Fruit fly (Drosophila melanogaster) whole organism, embryonic: ENCODE results near the gene mei-P26.

ENCODE experiments used
- CG10565 ChIP-seq: fragments of 200-800 bp; sonication (Bioruptor generic); optimal IDR thresholded peaks from 3 replicates; lab custom pipeline; 2016; ENCODE audit warnings: missing biosample characterization, mild to moderate bottlenecking, missing genetic modification characterization
- CG11695 ChIP-seq: fragments of 200-800 bp; sonication (Bioruptor generic); IDR thresholded peaks from 3 replicates; pipeline ENCODE4 v1.3.6; 2022; ENCODE audit warnings: missing biosample characterization, missing genetic modification characterization
- CG11696 ChIP-seq: fragments of 200-800 bp; sonication (Bioruptor generic); IDR thresholded peaks from 2 replicates; pipeline ENCODE4 v1.3.6; 2022; ENCODE audit warnings: missing biosample characterization, missing genetic modification characterization
- CG12155 ChIP-seq: fragments of 200-800 bp; sonication (Bioruptor generic); optimal IDR thresholded peaks from 3 replicates; lab custom pipeline; 2016; ENCODE audit warnings: missing biosample characterization, missing genetic modification characterization
- CG1233 ChIP-seq: fragments of 200-800 bp; sonication (Bioruptor generic); optimal IDR thresholded peaks from 4 replicates; lab custom pipeline; 2018; ENCODE audit warnings: missing biosample characterization, mild to moderate bottlenecking, missing genetic modification characterization
- CG12744 ChIP-seq: fragments of 200-800 bp; sonication (Bioruptor generic); optimal IDR thresholded peaks from 2 replicates; lab custom pipeline; 2016; ENCODE audit warnings: missing biosample characterization, missing genetic modification characterization
- CG12942 ChIP-seq: fragments of 200-800 bp; sonication (Bioruptor generic); optimal IDR thresholded peaks from 3 replicates; lab custom pipeline; 2016; ENCODE audit warnings: missing biosample characterization, missing genetic modification characterization
- CG14050 ChIP-seq: fragments of 200-800 bp; sonication (Bioruptor generic); IDR thresholded peaks from 3 replicates; pipeline ENCODE4 v1.3.6; 2022; ENCODE audit warnings: missing biosample characterization, missing genetic modification characterization
- CG14710 ChIP-seq: fragments of 200-800 bp; sonication (Bioruptor generic); optimal IDR thresholded peaks from 3 replicates; lab custom pipeline; 2019; ENCODE audit warnings: missing biosample characterization, mild to moderate bottlenecking, missing genetic modification characterization, moderate library complexity
- CG15011 ChIP-seq: fragments of 200-800 bp; sonication (Bioruptor generic); optimal IDR thresholded peaks from 3 replicates; lab custom pipeline; 2018; ENCODE audit warnings: missing biosample characterization, mild to moderate bottlenecking, missing genetic modification characterization
- CG17912 ChIP-seq: fragments of 200-800 bp; sonication (Bioruptor generic); optimal IDR thresholded peaks from 2 replicates; lab custom pipeline; 2018; ENCODE audit warnings: missing biosample characterization, mild to moderate bottlenecking, missing genetic modification characterization
- CG18011 ChIP-seq: fragments of 200-800 bp; sonication (Bioruptor generic); optimal IDR thresholded peaks from 2 replicates; lab custom pipeline; 2017; ENCODE audit warnings: missing biosample characterization, missing genetic modification characterization, mild to moderate bottlenecking, moderate library complexity, missing genotype
- CG18262 ChIP-seq: fragments of 200-800 bp; optimal IDR thresholded peaks from 3 replicates; lab custom pipeline; 2019; ENCODE audit warnings: missing biosample characterization, mild to moderate bottlenecking, missing genetic modification characterization, moderate library complexity
- CG33213 ChIP-seq: fragments of 200-800 bp; sonication (Bioruptor generic); optimal IDR thresholded peaks from 3 replicates; lab custom pipeline; 2016; ENCODE audit warnings: missing biosample characterization, missing genetic modification characterization
- CG43689 ChIP-seq: fragments of 200-800 bp; sonication (Bioruptor generic); IDR thresholded peaks from 2 replicates; pipeline ENCODE4 v1.3.6; 2022; ENCODE audit warnings: missing biosample characterization, missing genetic modification characterization
- CG4707 ChIP-seq: fragments of 200-800 bp; sonication (Bioruptor generic); optimal IDR thresholded peaks from 2 replicates; lab custom pipeline; 2018; ENCODE audit warnings: missing biosample characterization, mild to moderate bottlenecking, missing genetic modification characterization, moderate library complexity
- CG6254 ChIP-seq: fragments of 200-800 bp; sonication (Bioruptor generic); optimal IDR thresholded peaks from 3 replicates; lab custom pipeline; 2017; ENCODE audit warnings: mild to moderate bottlenecking, missing biosample characterization, missing genetic modification reagents, missing genetic modification characterization
- CG9609 ChIP-seq: fragments of 200-800 bp; sonication (Bioruptor generic); optimal IDR thresholded peaks from 3 replicates; lab custom pipeline; 2016; ENCODE audit warnings: missing biosample characterization, missing genetic modification characterization
- CG9727 ChIP-seq: fragments of 200-800 bp; sonication (Bioruptor generic); optimal IDR thresholded peaks from 3 replicates; lab custom pipeline; 2017; ENCODE audit warnings: missing biosample characterization, mild to moderate bottlenecking, missing genetic modification characterization
- CG9797 ChIP-seq: fragments of 200-800 bp; sonication (Bioruptor generic); optimal IDR thresholded peaks from 3 replicates; lab custom pipeline; 2018; ENCODE audit warnings: missing biosample characterization, mild to moderate bottlenecking, missing genetic modification characterization
- CG9876 ChIP-seq: fragments of 200-800 bp; sonication (Bioruptor generic); optimal IDR thresholded peaks from 2 replicates; lab custom pipeline; 2016; ENCODE audit warnings: missing biosample characterization, missing genetic modification characterization
- Dbx ChIP-seq: fragments of 200-800 bp; sonication (Bioruptor generic); IDR thresholded peaks from 3 replicates; pipeline ENCODE4 v1.3.6; 2022; ENCODE audit warnings: missing biosample characterization, missing genetic modification characterization
- Lim3 ChIP-seq: fragments of 200-800 bp; sonication (Bioruptor generic); IDR thresholded peaks from 2 replicates; pipeline ENCODE4 v1.3.6; 2022; ENCODE audit warnings: missing biosample characterization, missing genetic modification characterization
- Med ChIP-seq: fragments of 200-800 bp; sonication (Bioruptor generic); peaks from one replicate; lab custom pipeline; 2016; ENCODE audit warnings: missing biosample characterization, missing genetic modification characterization, mild to moderate bottlenecking, inconsistent platforms, moderate library complexity
- Oli ChIP-seq: fragments of 200-800 bp; sonication (Bioruptor generic); optimal IDR thresholded peaks from 2 replicates; lab custom pipeline; 2018; ENCODE audit warnings: missing biosample characterization, mild to moderate bottlenecking, missing genetic modification characterization, moderate library complexity
- Xrp1 ChIP-seq: fragments of 200-800 bp; sonication (Bioruptor generic); IDR thresholded peaks from 2 replicates; pipeline ENCODE4 v1.3.6; 2022; ENCODE audit warnings: missing biosample characterization, missing genetic modification characterization
- az2 ChIP-seq: fragments of 200-800 bp; sonication (Bioruptor generic); optimal IDR thresholded peaks from 3 replicates; lab custom pipeline; 2016; ENCODE audit warnings: missing biosample characterization, missing genetic modification characterization
- bowl ChIP-seq: fragments of 200-800 bp; sonication (Bioruptor generic); IDR thresholded peaks from 2 replicates; pipeline ENCODE4 v1.3.6; 2022; ENCODE audit warnings: missing biosample characterization, missing genetic modification characterization
- br ChIP-seq: fragments of >200 bp; optimal IDR thresholded peaks from 2 replicates; lab custom pipeline; 2017
- cas ChIP-seq: fragments of 200-800 bp; sonication (Bioruptor generic); IDR thresholded peaks from 2 replicates; pipeline ENCODE4 v1.3.6; 2022; ENCODE audit warnings: missing biosample characterization, missing genetic modification characterization
- chif ChIP-seq, 2 experiments: fragments of 200-800 bp; sonication (Bioruptor generic); optimal IDR thresholded peaks; 3 replicates each; lab custom pipeline; 2016; ENCODE audit warnings: missing biosample characterization in 2 of 2, missing genetic modification characterization in 2 of 2
- dan ChIP-seq: fragments of 200-800 bp; sonication (Bioruptor generic); IDR thresholded peaks from 2 replicates; pipeline ENCODE4 v1.3.6; 2022; ENCODE audit warnings: missing biosample characterization, missing genetic modification characterization
- fu2 ChIP-seq: fragments of 200-800 bp; sonication (Bioruptor generic); optimal IDR thresholded peaks from 2 replicates; lab custom pipeline; 2016; ENCODE audit warnings: missing biosample characterization, missing genetic modification characterization
- hb ChIP-seq: fragments of 200-800 bp; sonication (Bioruptor generic); IDR thresholded peaks from 3 replicates; pipeline ENCODE4 v1.3.6; 2022; ENCODE audit warnings: missing biosample characterization, missing genetic modification characterization; ENCODE audit not compliant: partially characterized antibody
- ind ChIP-seq: fragments of 200-800 bp; sonication (Bioruptor generic); optimal IDR thresholded peaks from 3 replicates; lab custom pipeline; 2016; ENCODE audit warnings: missing biosample characterization, missing genetic modification characterization
- lola ChIP-seq, 3 experiments: fragments of >200 bp in 2 of 3; fragments of 200-800 bp in 1 of 3; sonication (Bioruptor generic) in 1 of 3; optimal IDR thresholded peaks; 2 replicates each; lab custom pipeline; 2017 to 2019; ENCODE audit warnings: missing biosample characterization in 3 of 3, missing genetic modification characterization in 3 of 3, mild to moderate bottlenecking in 1 of 3, moderate library complexity in 1 of 3
- onecut ChIP-seq: fragments of 200-800 bp; sonication (Bioruptor generic); IDR thresholded peaks from 2 replicates; pipeline ENCODE4 v1.3.6; 2022; ENCODE audit warnings: missing biosample characterization, missing genetic modification characterization
- pho ChIP-seq: fragments of 200-800 bp; sonication (Bioruptor generic); optimal IDR thresholded peaks from 2 replicates; lab custom pipeline; 2016; ENCODE audit warnings: missing biosample characterization, missing genetic modification characterization
- repo ChIP-seq: fragments of 200-800 bp; sonication (Bioruptor generic); optimal IDR thresholded peaks from 2 replicates; lab custom pipeline; 2016; ENCODE audit warnings: missing biosample characterization, missing genetic modification characterization
- sc ChIP-seq, 3 experiments: fragments of >200 bp in 2 of 3; fragments of 200-800 bp in 1 of 3; sonication (Bioruptor generic) in 1 of 3; optimal IDR thresholded peaks; 2 replicates in 2 of 3; 3 replicates in 1 of 3; lab custom pipeline; 2017; ENCODE audit warnings: mild to moderate bottlenecking in 1 of 3, missing biosample characterization in 1 of 3, missing genetic modification characterization in 1 of 3, missing genetic modification reagents in 1 of 3
- sens-2 ChIP-seq: fragments of 200-800 bp; sonication (Bioruptor generic); IDR thresholded peaks from 2 replicates; pipeline ENCODE4 v1.3.6; 2022; ENCODE audit warnings: missing biosample characterization, missing genetic modification characterization
- slou ChIP-seq: fragments of 200-800 bp; sonication (Bioruptor generic); optimal IDR thresholded peaks from 3 replicates; lab custom pipeline; 2016; ENCODE audit warnings: missing biosample characterization, missing genetic modification characterization
- sr ChIP-seq: fragments of 200-800 bp; sonication (Bioruptor generic); IDR thresholded peaks from 3 replicates; pipeline ENCODE4 v1.3.6; 2022; ENCODE audit warnings: missing biosample characterization, missing genetic modification characterization
- tio ChIP-seq: fragments of 200-800 bp; sonication (Bioruptor generic); optimal IDR thresholded peaks from 2 replicates; lab custom pipeline; 2017; ENCODE audit warnings: missing biosample characterization, missing genetic modification characterization, inconsistent platforms
- tna ChIP-seq: fragments of 200-800 bp; sonication (Bioruptor generic); IDR thresholded peaks from 2 replicates; pipeline ENCODE4 v1.3.6; 2022; ENCODE audit warnings: missing biosample characterization, missing genetic modification characterization; ENCODE audit not compliant: partially characterized antibody
- toy ChIP-seq: fragments of 200-800 bp; sonication (Bioruptor generic); IDR thresholded peaks from 2 replicates; pipeline ENCODE4 v1.3.6; 2022; ENCODE audit warnings: missing biosample characterization, missing genetic modification characterization
- twi ChIP-seq: fragments of 200-800 bp; optimal IDR thresholded peaks from 2 replicates; lab custom pipeline; 2019; ENCODE audit warnings: missing biosample characterization, mild to moderate bottlenecking, missing genetic modification characterization, moderate library complexity
- usp ChIP-seq: fragments of >200 bp; optimal IDR thresholded peaks from 2 replicates; lab custom pipeline; 2017; ENCODE audit warnings: missing biosample characterization, missing genetic modification characterization
- z ChIP-seq: fragments of 200-800 bp; sonication (Bioruptor generic); IDR thresholded peaks from 3 replicates; pipeline ENCODE4 v1.3.6; 2022; ENCODE audit warnings: missing biosample characterization, missing genetic modification characterization
- zen2 ChIP-seq: fragments of 200-800 bp; sonication (Bioruptor generic); IDR thresholded peaks from 3 replicates; pipeline ENCODE4 v1.3.6; 2022; ENCODE audit warnings: missing biosample characterization, missing genetic modification characterization; ENCODE audit not compliant: partially characterized antibody
- zf30C ChIP-seq: fragments of 200-800 bp; sonication (Bioruptor generic); optimal IDR thresholded peaks from 3 replicates; lab custom pipeline; 2018; ENCODE audit warnings: missing biosample characterization, mild to moderate bottlenecking, missing genetic modification characterization

mei-P26 gene

DNA sequence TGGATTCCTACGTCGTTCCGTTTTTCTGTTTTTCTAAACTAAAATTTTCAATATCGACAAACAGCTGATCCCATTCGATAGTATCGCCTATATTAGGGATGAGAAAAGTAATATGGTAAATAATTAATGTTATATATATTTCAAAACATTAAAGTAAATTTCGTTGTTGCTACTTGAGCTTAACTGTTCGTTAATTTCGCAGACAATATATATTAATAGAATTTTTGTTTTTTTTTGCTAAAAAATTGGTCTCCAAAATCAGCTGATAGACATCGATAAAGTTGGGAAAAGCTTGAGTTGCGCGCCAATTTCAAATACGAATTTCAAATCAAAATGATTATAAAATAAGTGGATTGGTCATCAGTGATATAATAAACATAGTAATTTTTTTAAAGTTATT is 33.3 kb downstream of the mei-P26 start, which contains the start of gene CG12118 (continued):
- no peak for TF ChIP-seq CG4707 (GFP tag; lab: Kevin White, UChicago)
- TF ChIP-seq twi (tag; lab: Kevin White, UChicago): peak; percentile 22
- TF ChIP-seq hb (GFP tag; lab: Robert Waterston, UW): peak; percentile 84
- TF ChIP-seq CG43689 (GFP tag; lab: Robert Waterston, UW): peak; percentile 45; the same call in 1 of the 2 replicates
- peak; percentile 82 for TF ChIP-seq Dbx
- no peak for TF ChIP-seq bowl
- peak; percentile 67; the same call in 2 of the 3 replicates for TF ChIP-seq CG11695 (GFP tag; lab: Robert Waterston, UW)
- TF ChIP-seq CG9797 (GFP tag; lab: Kevin White, UChicago): peak; percentile 2
- peak; percentile 76 for TF ChIP-seq CG18262 (tag; lab: Kevin White, UChicago)
- peak; percentile 55; the same call in 1 of the 2 replicates for TF ChIP-seq cas (GFP tag; lab: Robert Waterston, UW)
- peak; percentile 14; the same call in 1 of the 2 replicates for TF ChIP-seq onecut (GFP tag; lab: Robert Waterston, UW)
- peak; percentile 80 for TF ChIP-seq Xrp1 (GFP tag; lab: Robert Waterston, UW)
- TF ChIP-seq pho: peak; percentile 56
- no peak for TF ChIP-seq fu2 (GFP tag; lab: Kevin White, UChicago)
- peak; percentile 7 for TF ChIP-seq CG9609 (GFP tag; lab: Kevin White, UChicago)
- TF ChIP-seq sens-2 (GFP tag; lab: Robert Waterston, UW): 0 out of 2 replicates have a peak, but pooled peaks have one; percentile 46
- peak; percentile 81; the same call in 1 of the 2 replicates for TF ChIP-seq tna (GFP tag; lab: Robert Waterston, UW)
- no peak for TF ChIP-seq sr (GFP tag; lab: Robert Waterston, UW)
- TF ChIP-seq ind (GFP tag; lab: Kevin White, UChicago): peak; percentile 80
- TF ChIP-seq CG12155 (GFP tag; lab: Kevin White, UChicago): peak; percentile 79
- peak; percentile 89 for TF ChIP-seq az2 (GFP tag; lab: Kevin White, UChicago)
- no peak for TF ChIP-seq repo
- peak; percentile 84 for TF ChIP-seq CG9727 (GFP tag; lab: Kevin White, UChicago)
- no peak for TF ChIP-seq toy
- TF ChIP-seq slou (GFP tag; lab: Kevin White, UChicago): peak; percentile 70
- no peak for TF ChIP-seq zf30C (GFP tag; lab: Kevin White, UChicago)
- TF ChIP-seq Lim3 (GFP tag; lab: Robert Waterston, UW): no peak
- TF ChIP-seq CG12942 (GFP tag; lab: Kevin White, UChicago): peak; percentile 81
- TF ChIP-seq usp (GFP tag; lab: Kevin White, UChicago): no peak
- no peak for TF ChIP-seq CG10565
- TF ChIP-seq br: no peak
- no peak for TF ChIP-seq CG12744 (GFP tag; lab: Kevin White, UChicago)
- no peak for TF ChIP-seq CG9876
- TF ChIP-seq CG15011 (GFP tag; lab: Kevin White, UChicago): peak; percentile 20
- TF ChIP-seq lola (GFP tag; optimal IDR thresholded peaks at IDR 0.05; lab: Kevin White, UChicago): peak in 1 of 3 experiments; percentile 75
- peak; percentile 65 for TF ChIP-seq CG14050 (GFP tag; lab: Robert Waterston, UW)
- peak; percentile 88 for TF ChIP-seq CG14710 (tag; lab: Kevin White, UChicago)
- TF ChIP-seq CG17912 (GFP tag; lab: Kevin White, UChicago): no peak
- no peak for TF ChIP-seq dan (GFP tag; lab: Robert Waterston, UW)
- no peak for TF ChIP-seq sc (optimal IDR thresholded peaks at IDR 0.05; lab: Kevin White, UChicago)
- peak; percentile 46 for TF ChIP-seq sc (GFP tag; optimal IDR thresholded peaks at IDR 0.05; lab: Kevin White, UChicago)
- TF ChIP-seq CG1233: peak; percentile 59
- TF ChIP-seq CG18011 (GFP tag; lab: Kevin White, UChicago): peak; percentile 62
- TF ChIP-seq zen2 (GFP tag; lab: Robert Waterston, UW): peak; percentile 69; the same call in 1 of the 3 replicates
- no peak for TF ChIP-seq z (GFP tag; lab: Robert Waterston, UW)
- no peak for TF ChIP-seq CG33213 (GFP tag; lab: Kevin White, UChicago)
- peak; percentile 0 to 52 for TF ChIP-seq chif (GFP tag; optimal IDR thresholded peaks at IDR 0.05; lab: Kevin White, UChicago)
- peak; percentile 41 for TF ChIP-seq CG6254 (GFP tag; lab: Kevin White, UChicago)
- no peak for TF ChIP-seq CG11696
- peak; percentile 59 for TF ChIP-seq Oli
- peak; percentile 76 for TF ChIP-seq tio (GFP tag; lab: Kevin White, UChicago)
- peak; percentile 61 for TF ChIP-seq Med (GFP tag; lab: Kevin White, UChicago)
